Fruit fly (Drosophila melanogaster): ENCODE data around the gene Myo95E.

dm6 chr3R:24205935-24206334, 44.6 kb upstream of the Myo95E start:
- TF ChIP-seq CG7045 (GFP tag; optimal IDR thresholded peaks at IDR 0.05): no peak
- no peak for TF ChIP-seq CG11617 (GFP tag; optimal IDR thresholded peaks at IDR 0.05)
- TF ChIP-seq CG33017 (tag; optimal IDR thresholded peaks at IDR 0.05): no peak

Measured in whole organism, adult.